Fruit fly (Drosophila melanogaster): Measurements from ENCODE around the gene spen.
A peak's percentile ranks its signal among the peaks of the same experiment; 100 is the strongest.

The spen gene

DNA sequence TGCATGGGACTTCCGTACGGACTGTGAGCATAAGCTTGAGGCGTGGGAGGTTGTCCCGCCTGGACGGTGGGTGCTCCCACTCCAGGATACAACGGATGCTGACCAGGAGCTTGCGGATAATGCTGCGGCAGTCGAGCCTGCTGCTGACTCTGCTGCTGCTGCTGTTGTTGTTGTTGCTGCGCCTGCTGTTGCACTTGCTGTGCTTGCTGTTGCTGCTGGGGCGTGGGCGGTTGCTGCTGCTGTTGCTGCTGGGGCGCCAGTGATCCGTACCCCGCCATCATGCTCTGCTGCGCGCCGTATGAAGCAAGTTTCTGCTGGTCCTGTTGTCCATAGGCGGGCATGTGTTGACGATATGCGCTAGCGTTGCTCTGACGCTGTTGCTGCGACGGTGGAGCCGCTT lies 82.6 kb downstream of the spen start:
- no peak for TF ChIP-seq CG33017 (tag; optimal IDR thresholded peaks at IDR 0.05)
- no peak for TF ChIP-seq CG14711 (tag; optimal IDR thresholded peaks at IDR 0.05)
- TF ChIP-seq CG5204 (GFP tag; optimal IDR thresholded peaks at IDR 0.05), result no peak
- TF ChIP-seq Crg-1 (GFP tag; optimal IDR thresholded peaks at IDR 0.05), result no peak
- no peak for TF ChIP-seq pad (GFP tag; optimal IDR thresholded peaks at IDR 0.05)
- no peak for TF ChIP-seq Hr96 (GFP tag; optimal IDR thresholded peaks at IDR 0.05)
- TF ChIP-seq CG12768 (GFP tag; optimal IDR thresholded peaks at IDR 0.05), result no peak
- TF ChIP-seq kay (GFP tag; ENCODE audit: borderline replicate concordance), result no peak
- TF ChIP-seq ovo (GFP tag; optimal IDR thresholded peaks at IDR 0.05), result no peak
- TF ChIP-seq CG7101 (tag; optimal IDR thresholded peaks at IDR 0.05), result no peak
- no peak for TF ChIP-seq cnc (optimal IDR thresholded peaks at IDR 0.05)
- no peak for TF ChIP-seq CG7045 (GFP tag; optimal IDR thresholded peaks at IDR 0.05)
- no peak for TF ChIP-seq tj (GFP tag; optimal IDR thresholded peaks at IDR 0.05)
- no peak for TF ChIP-seq bab1 (GFP tag; optimal IDR thresholded peaks at IDR 0.05)
- TF ChIP-seq CG11617 (GFP tag; optimal IDR thresholded peaks at IDR 0.05), result no peak
- TF ChIP-seq toe (GFP tag; optimal IDR thresholded peaks at IDR 0.05), result no peak

DNA sequence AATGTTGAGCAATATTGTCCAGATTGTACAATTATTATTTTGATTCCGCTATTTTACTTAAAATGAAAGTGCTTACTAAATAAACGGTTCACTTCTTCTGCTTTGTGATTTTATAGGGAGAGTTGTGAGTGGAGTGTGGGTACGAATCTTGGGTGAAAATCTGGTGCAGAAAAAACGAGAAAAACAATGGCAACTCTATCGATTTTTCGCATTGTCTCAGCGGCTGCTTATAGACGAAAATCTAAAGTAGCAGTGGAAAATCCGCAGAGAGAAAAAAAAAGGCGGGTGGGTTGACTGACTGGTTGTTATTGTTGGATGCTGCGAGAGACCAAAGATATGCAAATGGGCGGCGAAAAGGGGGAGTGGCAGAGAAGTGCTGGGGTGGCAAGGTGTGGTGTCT lies 84.3 kb downstream of the spen start:
- TF ChIP-seq CG7101 (tag; optimal IDR thresholded peaks at IDR 0.05) (no peak), Crg-1 (GFP tag; optimal IDR thresholded peaks at IDR 0.05) (no peak), pad (GFP tag; optimal IDR thresholded peaks at IDR 0.05) (no peak), tj (GFP tag; optimal IDR thresholded peaks at IDR 0.05) (no peak), Clk (GFP tag; optimal IDR thresholded peaks at IDR 0.05) (no peak), kay (GFP tag; ENCODE audit: borderline replicate concordance) (no peak), ovo (GFP tag; optimal IDR thresholded peaks at IDR 0.05) (no peak), toe (GFP tag; optimal IDR thresholded peaks at IDR 0.05) (no peak), CG14711 (tag; optimal IDR thresholded peaks at IDR 0.05) (no peak), CG5204 (GFP tag; optimal IDR thresholded peaks at IDR 0.05) (no peak), cic (GFP tag; optimal IDR thresholded peaks at IDR 0.05) (no peak), CG33017 (tag; optimal IDR thresholded peaks at IDR 0.05) (no peak), CG12768 (GFP tag; optimal IDR thresholded peaks at IDR 0.05) (no peak), CG7045 (GFP tag; optimal IDR thresholded peaks at IDR 0.05) (no peak), CG1620 (GFP tag; optimal IDR thresholded peaks at IDR 0.05) (no peak), cnc (optimal IDR thresholded peaks at IDR 0.05) (no peak)

DNA sequence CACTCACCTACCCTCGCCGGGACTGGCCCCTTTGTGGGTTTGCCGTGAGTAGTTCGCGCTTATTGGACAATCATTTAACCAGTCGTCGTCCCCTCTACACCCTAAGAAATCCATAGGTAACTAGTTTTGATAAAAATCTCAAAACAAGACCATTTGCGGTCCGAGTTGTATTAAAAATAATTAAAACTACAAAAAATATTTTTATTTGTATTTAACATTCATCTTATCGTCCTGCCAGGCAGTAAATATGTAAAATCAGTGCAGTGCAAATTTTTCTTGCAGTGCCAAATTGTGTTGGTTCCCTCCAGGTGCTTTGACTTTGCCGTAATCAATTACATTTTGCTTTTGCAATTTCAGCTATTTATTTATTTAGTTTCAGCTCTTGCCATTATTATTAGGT lies 85.0 kb downstream of the spen start:
- TF ChIP-seq bab1 (GFP tag; optimal IDR thresholded peaks at IDR 0.05), result no peak
- TF ChIP-seq toe (GFP tag; optimal IDR thresholded peaks at IDR 0.05), result no peak
- TF ChIP-seq tj (GFP tag; optimal IDR thresholded peaks at IDR 0.05), result no peak
- no peak for TF ChIP-seq cic (GFP tag; optimal IDR thresholded peaks at IDR 0.05)
- TF ChIP-seq CG33017 (tag; optimal IDR thresholded peaks at IDR 0.05), result no peak
- TF ChIP-seq Crg-1 (GFP tag; optimal IDR thresholded peaks at IDR 0.05), result no peak
- TF ChIP-seq CG14711 (tag; optimal IDR thresholded peaks at IDR 0.05), result no peak
- no peak for TF ChIP-seq CG1620 (GFP tag; optimal IDR thresholded peaks at IDR 0.05)
- no peak for TF ChIP-seq CG11617 (GFP tag; optimal IDR thresholded peaks at IDR 0.05)
- TF ChIP-seq ovo (GFP tag; optimal IDR thresholded peaks at IDR 0.05), result no peak
- TF ChIP-seq Hr96 (GFP tag; optimal IDR thresholded peaks at IDR 0.05), result no peak

DNA sequence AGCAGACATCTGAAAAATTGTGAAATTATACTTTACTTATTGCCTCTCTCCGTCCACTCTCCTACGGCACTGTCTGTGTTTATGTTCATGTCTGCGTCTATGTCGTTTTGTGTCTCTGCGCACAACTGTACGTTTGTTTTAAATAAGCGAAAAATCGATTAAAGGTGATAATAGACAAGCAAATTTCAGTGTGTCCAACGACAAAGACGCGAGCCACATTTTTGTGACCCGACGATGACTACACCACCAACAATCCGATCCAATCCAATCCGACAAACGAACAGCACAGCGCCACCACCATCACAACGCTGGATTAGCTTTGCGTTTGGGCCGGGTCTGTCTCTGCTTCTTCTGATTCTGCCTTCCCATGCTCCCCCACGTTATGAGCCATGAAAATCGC lies 85.7 kb downstream of the spen start:
- TF ChIP-seq CG12768 (GFP tag; optimal IDR thresholded peaks at IDR 0.05) (no peak), bab1 (GFP tag; optimal IDR thresholded peaks at IDR 0.05) (no peak), cnc (optimal IDR thresholded peaks at IDR 0.05) (no peak), CG1620 (GFP tag; optimal IDR thresholded peaks at IDR 0.05) (no peak), pad (GFP tag; optimal IDR thresholded peaks at IDR 0.05) (no peak), CG7101 (tag; optimal IDR thresholded peaks at IDR 0.05) (no peak), CG33017 (tag; optimal IDR thresholded peaks at IDR 0.05) (no peak), tj (GFP tag; optimal IDR thresholded peaks at IDR 0.05) (no peak), CG5204 (GFP tag; optimal IDR thresholded peaks at IDR 0.05) (no peak), toe (GFP tag; optimal IDR thresholded peaks at IDR 0.05) (no peak), Hr96 (GFP tag; optimal IDR thresholded peaks at IDR 0.05) (no peak), CG7045 (GFP tag; optimal IDR thresholded peaks at IDR 0.05) (no peak), cic (GFP tag; optimal IDR thresholded peaks at IDR 0.05) (no peak)

DNA sequence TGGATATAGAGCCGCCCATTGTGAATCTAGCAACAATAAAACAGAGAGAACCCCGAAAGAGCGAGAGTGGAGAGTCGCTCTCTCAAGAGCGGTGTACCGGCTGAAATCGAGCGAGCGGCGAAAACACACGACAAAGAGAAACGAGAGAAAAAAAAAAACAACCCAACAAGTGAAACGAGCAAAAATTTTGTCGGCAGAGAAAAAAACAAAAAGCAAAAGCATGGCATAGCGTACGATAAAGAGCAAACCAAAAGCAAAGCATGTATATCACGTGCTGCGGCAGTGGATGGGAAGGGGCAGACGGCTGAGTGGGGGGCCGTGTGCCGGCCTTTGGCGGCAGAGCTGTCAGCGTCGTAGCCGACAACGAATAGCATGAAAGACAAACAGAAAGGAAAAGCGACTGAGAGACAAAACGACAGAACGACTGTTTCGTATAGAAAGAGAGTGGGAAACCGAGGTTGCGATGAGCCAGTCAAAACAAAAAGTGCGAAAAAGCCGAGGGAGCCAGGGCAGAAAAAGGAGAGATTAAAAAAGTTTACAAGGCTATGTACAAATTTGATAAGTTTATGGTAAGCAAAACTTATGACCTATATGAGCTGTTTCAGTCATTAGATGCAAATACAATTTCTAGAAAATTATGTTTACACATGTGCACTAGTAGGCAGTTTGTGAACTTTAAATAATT lies 88.0 kb downstream of the spen start:
- peak; percentile 2 for TF ChIP-seq Crg-1 (GFP tag; optimal IDR thresholded peaks at IDR 0.05)
- peak; percentile 68 for TF ChIP-seq tj (GFP tag; optimal IDR thresholded peaks at IDR 0.05)
- no peak for TF ChIP-seq CG14711 (tag; optimal IDR thresholded peaks at IDR 0.05)
- TF ChIP-seq CG5204 (GFP tag; optimal IDR thresholded peaks at IDR 0.05), result no peak
- TF ChIP-seq toe (GFP tag; optimal IDR thresholded peaks at IDR 0.05), result no peak
- peak; percentile 21 for TF ChIP-seq CG12768 (GFP tag; optimal IDR thresholded peaks at IDR 0.05)
- no peak for TF ChIP-seq pad (GFP tag; optimal IDR thresholded peaks at IDR 0.05)
- no peak for TF ChIP-seq bab1 (GFP tag; optimal IDR thresholded peaks at IDR 0.05)
- TF ChIP-seq ovo (GFP tag; optimal IDR thresholded peaks at IDR 0.05), result no peak
- peak; percentile 4 for TF ChIP-seq CG7045 (GFP tag; optimal IDR thresholded peaks at IDR 0.05)
- TF ChIP-seq CG33017 (tag; optimal IDR thresholded peaks at IDR 0.05), result no peak
- TF ChIP-seq cnc (optimal IDR thresholded peaks at IDR 0.05), result no peak
- TF ChIP-seq CG7101 (tag; optimal IDR thresholded peaks at IDR 0.05), result no peak
- TF ChIP-seq Hr96 (GFP tag; optimal IDR thresholded peaks at IDR 0.05), result no peak
- TF ChIP-seq cic (GFP tag; optimal IDR thresholded peaks at IDR 0.05), result peak; percentile 49
- peak; percentile 61 for TF ChIP-seq CG11617 (GFP tag; optimal IDR thresholded peaks at IDR 0.05)
- no peak for TF ChIP-seq CG1620 (GFP tag; optimal IDR thresholded peaks at IDR 0.05)
- TF ChIP-seq Clk (GFP tag; optimal IDR thresholded peaks at IDR 0.05), result no peak
- TF ChIP-seq kay (GFP tag; ENCODE audit: borderline replicate concordance), result no peak
- TF ChIP-seq Mnt (GFP tag; optimal IDR thresholded peaks at IDR 0.05), result peak; percentile 78

DNA sequence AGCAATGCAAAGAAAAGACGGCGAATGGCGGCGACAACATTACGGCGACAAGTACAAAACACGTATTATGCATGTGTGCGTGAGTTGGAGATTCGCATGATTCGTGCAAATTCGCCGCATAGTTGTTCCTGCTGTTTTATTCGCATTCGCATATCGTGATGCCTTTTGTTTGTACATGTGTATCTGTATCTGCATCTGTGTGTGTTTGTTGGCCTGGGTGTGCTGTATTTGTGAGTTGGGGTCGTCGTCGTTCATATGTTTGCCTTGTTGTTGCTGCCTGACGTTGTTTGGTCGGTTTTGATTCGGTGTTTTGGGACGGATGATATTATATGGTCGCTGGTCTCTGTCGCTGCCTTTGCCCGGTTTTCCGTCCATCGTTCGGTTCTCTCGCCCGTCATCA lies 88.6 kb downstream of the spen start:
- TF ChIP-seq CG12768 (GFP tag; optimal IDR thresholded peaks at IDR 0.05), result no peak
- TF ChIP-seq CG7045 (GFP tag; optimal IDR thresholded peaks at IDR 0.05), result no peak
- TF ChIP-seq pad (GFP tag; optimal IDR thresholded peaks at IDR 0.05), result peak; percentile 35
